Worm (Caenorhabditis elegans) whole organism, young adult: ENCODE data around the gene H41C03.3.

ENCODE experiments used
- F10E7.11 ChIP-seq: sonication (generic microtip); optimal IDR thresholded peaks from 2 replicates; lab custom pipeline; 2017; ENCODE audit warnings: mild to moderate bottlenecking, missing genetic modification characterization, moderate library complexity, missing compliant biosample characterization
- F39B2.1 ChIP-seq: fragments of 200-800 bp; sonication (Bioruptor generic); IDR thresholded peaks from 2 replicates; pipeline ENCODE4 v1.3.6; 2022; ENCODE audit warnings: missing genetic modification reagents, missing genetic modification characterization, missing compliant biosample characterization
- F49E8.2 ChIP-seq: sonication (generic microtip); optimal IDR thresholded peaks from 3 replicates; lab custom pipeline; 2017; ENCODE audit warnings: missing genetic modification characterization, mild to moderate bottlenecking, missing compliant biosample characterization, antibody characterized with exemption, moderate library complexity; ENCODE audit not compliant: insufficient read depth
- F52B5.7 ChIP-seq: sonication (generic microtip); optimal IDR thresholded peaks from 2 replicates; lab custom pipeline; 2016; ENCODE audit warnings: mild to moderate bottlenecking, missing genetic modification characterization, missing compliant biosample characterization
- F57A8.1 ChIP-seq: fragments of 200-800 bp; sonication (Bioruptor generic); optimal IDR thresholded peaks from 2 replicates; lab custom pipeline; 2018; ENCODE audit warnings: mild to moderate bottlenecking, missing genetic modification characterization, moderate library complexity, missing compliant biosample characterization
- T26A5.8 ChIP-seq: sonication (generic microtip); optimal IDR thresholded peaks from 2 replicates; lab custom pipeline; 2016; ENCODE audit warnings: missing genetic modification characterization, missing compliant biosample characterization
- Y53G8AR.9 ChIP-seq: fragments of 200-800 bp; sonication (Bioruptor generic); conservative IDR thresholded peaks from 2 replicates; pipeline ENCODE4 v1.3.6; 2022; ENCODE audit warnings: missing genetic modification reagents, missing genetic modification characterization, missing compliant biosample characterization
- Y67H2A.10 ChIP-seq: fragments of 200-800 bp; sonication (Bioruptor generic); conservative IDR thresholded peaks from 2 replicates; pipeline ENCODE4 v1.3.6; 2022; ENCODE audit warnings: missing genetic modification reagents, missing genetic modification characterization, missing compliant biosample characterization
- ZK185.1 ChIP-seq: sonication (generic microtip); optimal IDR thresholded peaks from 2 replicates; lab custom pipeline; 2016; ENCODE audit warnings: mild to moderate bottlenecking, missing genetic modification characterization, missing compliant biosample characterization; ENCODE audit not compliant: poor library complexity, severe bottlenecking
- akir-1 ChIP-seq: fragments of 200-800 bp; sonication (Bioruptor generic); optimal IDR thresholded peaks from 2 replicates; lab custom pipeline; 2018; ENCODE audit warnings: mild to moderate bottlenecking, missing genetic modification characterization, moderate library complexity, missing compliant biosample characterization
- ama-1 ChIP-seq, 3 experiments: fragments of 150-350 bp in 1 of 3; sonication (generic microtip) in 2 of 3; optimal IDR thresholded peaks; 2 replicates each; lab custom pipeline; 2014 to 2018; ENCODE audit warnings: missing biosample characterization in 2 of 3, missing genetic modification characterization in 2 of 3, missing genetic modification reagents in 2 of 3
- aptf-3 ChIP-seq: fragments of 200-800 bp; sonication (Bioruptor generic); IDR thresholded peaks from 2 replicates; pipeline ENCODE4 v1.3.6; 2022; ENCODE audit warnings: missing genetic modification characterization, missing compliant biosample characterization
- athp-1 ChIP-seq: sonication (generic microtip); optimal IDR thresholded peaks from 2 replicates; lab custom pipeline; 2017; ENCODE audit warnings: mild to moderate bottlenecking, missing genetic modification characterization, missing compliant biosample characterization
- attf-5 ChIP-seq: fragments of 200-800 bp; sonication (Bioruptor generic); optimal IDR thresholded peaks from 2 replicates; lab custom pipeline; 2018; ENCODE audit warnings: mild to moderate bottlenecking, missing genetic modification characterization, missing compliant biosample characterization
- bed-1 ChIP-seq: fragments of 200-800 bp; sonication (Bioruptor generic); IDR thresholded peaks from 2 replicates; pipeline ENCODE4 v1.3.6; 2022; ENCODE audit warnings: missing genetic modification reagents, missing genetic modification characterization, missing compliant biosample characterization
- cebp-1 ChIP-seq, 2 experiments: fragments of 200-800 bp in 1 of 2; sonication (Bioruptor generic) in 1 of 2; sonication (generic microtip) in 1 of 2; IDR thresholded peaks in 1 of 2; optimal IDR thresholded peaks in 1 of 2; 2 replicates each; pipeline versions ENCODE4 v1.3.6 to Lab custom; 2017 to 2022; ENCODE audit warnings: missing compliant biosample characterization in 2 of 2, missing genetic modification characterization in 2 of 2, mild to moderate bottlenecking in 1 of 2, missing genetic modification reagents in 1 of 2, moderate library complexity in 1 of 2
- ceh-100 ChIP-seq: fragments of 200-800 bp; sonication (Bioruptor generic); IDR thresholded peaks from 2 replicates; pipeline ENCODE4 v1.3.6; 2022; ENCODE audit warnings: missing genetic modification reagents, missing genetic modification characterization, missing compliant biosample characterization
- chd-7 ChIP-seq: sonication (generic microtip); optimal IDR thresholded peaks from 2 replicates; lab custom pipeline; 2016; ENCODE audit warnings: mild to moderate bottlenecking, missing genetic modification characterization, moderate library complexity, missing compliant biosample characterization
- die-1 ChIP-seq: sonication (generic microtip); optimal IDR thresholded peaks from 2 replicates; lab custom pipeline; 2016; ENCODE audit warnings: missing genotype, mild to moderate bottlenecking, missing genetic modification characterization, missing compliant biosample characterization
- dpff-1 ChIP-seq: sonication (generic microtip); optimal IDR thresholded peaks from 2 replicates; lab custom pipeline; 2017; ENCODE audit warnings: mild to moderate bottlenecking, missing genetic modification characterization, missing compliant biosample characterization
- fkh-3 ChIP-seq: sonication (generic microtip); optimal IDR thresholded peaks from 2 replicates; lab custom pipeline; 2016; ENCODE audit warnings: mild to moderate bottlenecking, missing genetic modification characterization, missing compliant biosample characterization
- gei-17 ChIP-seq: fragments of 200-800 bp; sonication (Bioruptor generic); optimal IDR thresholded peaks from 2 replicates; lab custom pipeline; 2018; ENCODE audit warnings: mild to moderate bottlenecking, missing genetic modification characterization, missing compliant biosample characterization
- him-1 ChIP-seq: sonication (generic microtip); optimal IDR thresholded peaks from 2 replicates; lab custom pipeline; 2016; ENCODE audit warnings: missing genotype, missing genetic modification reagents, missing genetic modification characterization, missing compliant biosample characterization
- hlh-26 ChIP-seq: fragments of 200-800 bp; sonication (Bioruptor generic); conservative IDR thresholded peaks from 2 replicates; pipeline ENCODE4 v1.3.6; 2022; ENCODE audit warnings: missing genetic modification reagents, missing genetic modification characterization, missing compliant biosample characterization
- hmg-20 ChIP-seq: fragments of 200-800 bp; sonication (Bioruptor generic); IDR thresholded peaks from 2 replicates; pipeline ENCODE4 v1.3.6; 2022; ENCODE audit warnings: missing genetic modification reagents, missing genetic modification characterization, missing compliant biosample characterization
- hrde-1 ChIP-seq: sonication (generic microtip); optimal IDR thresholded peaks from 2 replicates; lab custom pipeline; 2016; ENCODE audit warnings: missing genetic modification characterization, mild to moderate bottlenecking, missing compliant biosample characterization, moderate library complexity, missing genotype, missing genetic modification reagents, borderline replicate concordance
- let-607 ChIP-seq, 2 experiments: fragments of 200-800 bp in 1 of 2; sonication (Bioruptor generic) in 1 of 2; sonication (generic microtip) in 1 of 2; optimal IDR thresholded peaks; 2 replicates each; lab custom pipeline; 2016 to 2018; ENCODE audit warnings: mild to moderate bottlenecking in 2 of 2, missing compliant biosample characterization in 2 of 2, missing genetic modification characterization in 2 of 2, moderate library complexity in 2 of 2, missing genotype in 1 of 2
- lin-26 ChIP-seq: fragments of 200-800 bp; sonication (Bioruptor generic); IDR thresholded peaks from 2 replicates; pipeline ENCODE4 v1.3.6; 2022; ENCODE audit warnings: missing genetic modification reagents, missing genetic modification characterization, missing compliant biosample characterization
- lsl-1 ChIP-seq: fragments of 200-800 bp; sonication (Bioruptor generic); optimal IDR thresholded peaks from 2 replicates; lab custom pipeline; 2018; ENCODE audit warnings: mild to moderate bottlenecking, missing genetic modification characterization, moderate library complexity, missing compliant biosample characterization
- madf-10 ChIP-seq: sonication (generic microtip); optimal IDR thresholded peaks from 2 replicates; lab custom pipeline; 2016; ENCODE audit warnings: mild to moderate bottlenecking, missing genetic modification characterization, missing compliant biosample characterization
- nfyb-1 ChIP-seq: fragments of 200-800 bp; sonication (Bioruptor generic); IDR thresholded peaks from 2 replicates; pipeline ENCODE4 v1.3.6; 2022; ENCODE audit warnings: missing genetic modification reagents, missing genetic modification characterization, missing compliant biosample characterization
- nhr-120 ChIP-seq: fragments of 200-800 bp; sonication (Bioruptor generic); IDR thresholded peaks from 2 replicates; pipeline ENCODE4 v1.3.6; 2022; ENCODE audit warnings: missing genetic modification characterization, missing compliant biosample characterization
- rec-8 ChIP-seq, 2 experiments: sonication (generic microtip); optimal IDR thresholded peaks; 2 replicates each; lab custom pipeline; 2016; ENCODE audit warnings: mild to moderate bottlenecking in 2 of 2, missing genetic modification characterization in 2 of 2, missing genetic modification reagents in 2 of 2, missing genotype in 2 of 2, missing biosample characterization in 1 of 2, missing compliant biosample characterization in 1 of 2, moderate library complexity in 1 of 2
- repo-1 ChIP-seq: sonication (generic microtip); optimal IDR thresholded peaks from 2 replicates; lab custom pipeline; 2017; ENCODE audit warnings: mild to moderate bottlenecking, missing genetic modification characterization, missing compliant biosample characterization
- rpc-1 ChIP-seq, 2 experiments: fragments of 150-350 bp in 1 of 2; sonication (generic microtip) in 1 of 2; optimal IDR thresholded peaks; 2 replicates each; lab custom pipeline; 2014 to 2018; ENCODE audit warnings: missing biosample characterization in 1 of 2, missing genetic modification characterization in 1 of 2, missing genetic modification reagents in 1 of 2, missing genotype in 1 of 2
- sea-2 ChIP-seq: fragments of 200-800 bp; sonication (Bioruptor generic); IDR thresholded peaks from 2 replicates; pipeline ENCODE4 v1.3.6; 2022; ENCODE audit warnings: missing genetic modification characterization, missing compliant biosample characterization
- snpc-4 ChIP-seq, 5 experiments: fragments of 150-350 bp in 1 of 5; sonication (generic microtip) in 4 of 5; optimal IDR thresholded peaks; 2 replicates each; lab custom pipeline; 2014 to 2018; ENCODE audit warnings: missing genetic modification characterization in 5 of 5, missing biosample characterization in 3 of 5, antibody characterized with exemption in 2 of 5, mild to moderate bottlenecking in 2 of 5, missing compliant biosample characterization in 2 of 5, missing genotype in 2 of 5, moderate library complexity in 2 of 5, missing genetic modification reagents in 1 of 5
- sptf-2 ChIP-seq: fragments of 200-800 bp; sonication (Bioruptor generic); optimal IDR thresholded peaks from 2 replicates; lab custom pipeline; 2018; ENCODE audit warnings: mild to moderate bottlenecking, missing genetic modification characterization, missing compliant biosample characterization
- ztf-25 ChIP-seq: fragments of 200-800 bp; sonication (Bioruptor generic); IDR thresholded peaks from 2 replicates; pipeline ENCODE4 v1.3.6; 2022; ENCODE audit warnings: missing genetic modification reagents, missing genetic modification characterization, missing compliant biosample characterization
- ztf-6 ChIP-seq: fragments of 200-800 bp; sonication (Bioruptor generic); IDR thresholded peaks from 2 replicates; pipeline ENCODE4 v1.3.6; 2022; ENCODE audit warnings: missing genetic modification reagents, missing genetic modification characterization, missing compliant biosample characterization

Gene H41C03.3

DNA sequence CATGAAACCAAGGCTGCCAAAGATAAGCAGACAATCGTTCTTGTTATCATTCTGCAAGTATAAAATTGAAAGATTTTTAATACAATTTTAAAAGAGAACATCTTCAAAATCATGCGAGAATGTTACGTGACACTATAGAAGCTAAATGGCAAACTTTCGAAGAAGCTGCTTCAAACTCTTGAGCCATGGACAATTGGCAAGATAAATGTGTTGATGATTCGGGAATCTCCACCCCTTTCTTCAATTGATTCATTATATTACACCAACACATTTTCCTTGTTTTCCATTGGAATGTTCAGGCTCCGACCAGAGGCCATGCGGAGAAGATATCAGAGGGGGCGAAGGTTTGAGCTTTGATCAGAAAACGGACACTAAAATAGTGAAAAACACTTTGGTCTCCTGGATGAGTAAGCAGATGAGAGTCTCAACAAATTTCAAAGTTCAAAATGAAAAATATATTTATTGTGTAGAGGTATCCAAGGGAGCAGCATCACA, 4.5 kb upstream of the H41C03.3 start, which contains the start of gene lec-5:
Gene lec-5 (minus strand): TSS at position 51 of the 495 bp plus-strand sequence.
- no peak for TF ChIP-seq Y53G8AR.9 (GFP tag; lab: Robert Waterston, UW)
- TF ChIP-seq gei-17: no peak

DNA sequence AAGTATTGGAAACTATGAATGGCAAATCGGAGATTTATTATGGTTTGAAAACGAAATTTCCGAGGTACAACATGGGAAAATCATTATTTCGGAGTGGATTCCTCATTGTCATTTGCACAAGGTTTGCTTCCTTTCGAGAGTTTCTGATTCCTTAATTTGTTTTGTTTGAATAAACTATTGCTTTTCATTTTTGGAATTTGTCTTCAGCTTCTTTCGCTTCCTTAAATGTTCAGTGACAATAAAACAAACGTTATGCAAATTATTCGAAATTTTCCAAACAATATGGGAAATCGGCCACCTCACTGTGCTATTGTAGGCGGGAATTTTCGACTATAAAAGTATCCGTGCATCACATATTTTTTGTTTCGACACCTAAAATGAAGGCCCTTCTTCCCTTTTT, 3.7 kb upstream of the H41C03.3 start, which contains the start of gene nep-25:
Gene nep-25 (plus strand): TSS at position 375 of the 400 bp plus-strand sequence.
- TF ChIP-seq F10E7.11 (tag; lab: Kevin White, UChicago) (no peak), sptf-2 (GFP tag; lab: Kevin White, UChicago) (no peak), ama-1 (optimal IDR thresholded peaks at IDR 0.05; lab: Kevin White, UChicago) (no peak), ama-1 (GFP tag; optimal IDR thresholded peaks at IDR 0.05; lab: Kevin White, UChicago) (no peak), rpc-1 (optimal IDR thresholded peaks at IDR 0.05; lab: Kevin White, UChicago) (no peak), rpc-1 (tag; optimal IDR thresholded peaks at IDR 0.05; lab: Kevin White, UChicago) (no peak), T26A5.8 (tag; lab: Kevin White, UChicago) (no peak), madf-10 (no peak), aptf-3 (GFP tag; lab: Robert Waterston, UW) (no peak), lin-26 (GFP tag; lab: Robert Waterston, UW) (no peak), nhr-120 (GFP tag; lab: Robert Waterston, UW) (no peak)

- TF ChIP-seq F39B2.1 (GFP tag; lab: Robert Waterston, UW) (peak; percentile 89), ceh-100 (peak; percentile 95), F49E8.2 (tag; lab: Kevin White, UChicago) (peak; percentile 97), F57A8.1 (peak; percentile 87), athp-1 (tag; lab: Kevin White, UChicago) (peak; percentile 95), sptf-2 (GFP tag; lab: Kevin White, UChicago) (peak; percentile 91), die-1 (tag; lab: Kevin White, UChicago) (peak; percentile 88), ztf-25 (GFP tag; lab: Robert Waterston, UW) (peak; percentile 80), dpff-1 (peak; percentile 81), akir-1 (GFP tag; lab: Kevin White, UChicago) (peak; percentile 83), nfyb-1 (GFP tag; lab: Robert Waterston, UW) (peak; percentile 99), attf-5 (GFP tag; lab: Kevin White, UChicago) (peak; percentile 95), rpc-1 (optimal IDR thresholded peaks at IDR 0.05; lab: Kevin White, UChicago) (peak; percentile 21), rpc-1 (tag; optimal IDR thresholded peaks at IDR 0.05; lab: Kevin White, UChicago) (peak; percentile 29), sea-2 (GFP tag; lab: Robert Waterston, UW) (peak; percentile 93), lsl-1 (GFP tag; lab: Kevin White, UChicago) (peak; percentile 84), F52B5.7 (tag; lab: Kevin White, UChicago) (peak; percentile 98), hmg-20 (GFP tag; lab: Robert Waterston, UW) (peak; percentile 97), Y53G8AR.9 (GFP tag; lab: Robert Waterston, UW) (peak; percentile 99), cebp-1 (GFP tag; IDR thresholded peaks at IDR 0.05; lab: Robert Waterston, UW) (peak; percentile 91), cebp-1 (tag; optimal IDR thresholded peaks at IDR 0.05; lab: Kevin White, UChicago) (peak; percentile 98), snpc-4 (GFP tag; optimal IDR thresholded peaks at IDR 0.05; lab: Kevin White, UChicago) (peak; percentile 100), snpc-4 (tag; optimal IDR thresholded peaks at IDR 0.05; lab: Kevin White, UChicago) (peak; percentile 100), rec-8 (tag; optimal IDR thresholded peaks at IDR 0.05; lab: Kevin White, UChicago) (peak; percentile 86 to 93), chd-7 (tag; lab: Kevin White, UChicago) (peak; percentile 100), bed-1 (peak; percentile 77; the same call in 1 of the 2 replicates), ZK185.1 (tag; lab: Kevin White, UChicago) (peak; percentile 98), hlh-26 (no peak), let-607 (tag; optimal IDR thresholded peaks at IDR 0.05; lab: Kevin White, UChicago) (peak; percentile 83 to 94), fkh-3 (tag; lab: Kevin White, UChicago) (peak; percentile 86), ztf-6 (GFP tag; lab: Robert Waterston, UW) (peak; percentile 95), Y67H2A.10 (peak; percentile 90), him-1 (tag; lab: Kevin White, UChicago) (peak; percentile 100), aptf-3 (GFP tag; lab: Robert Waterston, UW) (peak; percentile 81), hrde-1 (tag; lab: Kevin White, UChicago) (peak; percentile 94), repo-1 (tag; lab: Kevin White, UChicago) (peak; percentile 100)
Observed at ce11 chrII:5844694-5845129, 865 bp upstream of the H41C03.3 start.
